Worm (Caenorhabditis elegans) whole organism, young adult: Measurements from ENCODE around the gene zig-13.
A peak's percentile ranks its signal among the peaks of the same experiment; 100 is the strongest.

ENCODE experiments used
- B0019.2 ChIP-seq: fragments of 200-800 bp; sonication (Bioruptor generic); conservative IDR thresholded peaks from 2 replicates; pipeline ENCODE4 v1.3.6; 2022; ENCODE audit warnings: missing genetic modification reagents, missing genetic modification characterization, missing compliant biosample characterization
- B0035.1 ChIP-seq: sonication (generic microtip); optimal IDR thresholded peaks from 2 replicates; lab custom pipeline; 2016; ENCODE audit warnings: missing genetic modification characterization, mild to moderate bottlenecking, missing compliant biosample characterization, missing genotype, missing genetic modification reagents
- C06A6.2 ChIP-seq: fragments of 200-800 bp; sonication (Bioruptor generic); conservative IDR thresholded peaks from 2 replicates; pipeline ENCODE4 v1.3.6; 2022; ENCODE audit warnings: missing genetic modification characterization, missing compliant biosample characterization
- F39B2.1 ChIP-seq: fragments of 200-800 bp; sonication (Bioruptor generic); IDR thresholded peaks from 2 replicates; pipeline ENCODE4 v1.3.6; 2022; ENCODE audit warnings: missing genetic modification reagents, missing genetic modification characterization, missing compliant biosample characterization
- F55B11.4 ChIP-seq: sonication (generic microtip); optimal IDR thresholded peaks from 2 replicates; lab custom pipeline; 2016; ENCODE audit warnings: missing compliant biosample characterization, missing genetic modification characterization, borderline replicate concordance; ENCODE audit not compliant: insufficient read depth
- K12H6.12 ChIP-seq: fragments of 200-800 bp; sonication (Bioruptor generic); optimal IDR thresholded peaks from 2 replicates; lab custom pipeline; 2018; ENCODE audit warnings: mild to moderate bottlenecking, missing genetic modification characterization, missing compliant biosample characterization
- T26A5.8 ChIP-seq: sonication (generic microtip); optimal IDR thresholded peaks from 2 replicates; lab custom pipeline; 2016; ENCODE audit warnings: missing genetic modification characterization, missing compliant biosample characterization
- Y53F4B.3 ChIP-seq: fragments of 200-800 bp; sonication (Bioruptor generic); IDR thresholded peaks from 2 replicates; pipeline ENCODE4 v1.3.6; 2022; ENCODE audit warnings: missing genetic modification reagents, missing genetic modification characterization, missing compliant biosample characterization
- Y53G8AR.9 ChIP-seq: fragments of 200-800 bp; sonication (Bioruptor generic); conservative IDR thresholded peaks from 2 replicates; pipeline ENCODE4 v1.3.6; 2022; ENCODE audit warnings: missing genetic modification reagents, missing genetic modification characterization, missing compliant biosample characterization
- Y56A3A.18 ChIP-seq: fragments of 200-800 bp; sonication (Bioruptor generic); IDR thresholded peaks from 2 replicates; pipeline ENCODE4 v1.3.6; 2022; ENCODE audit warnings: missing genetic modification reagents, missing genetic modification characterization, missing compliant biosample characterization
- Y79H2A.3 ChIP-seq: fragments of 200-800 bp; sonication (Bioruptor generic); conservative IDR thresholded peaks from 2 replicates; pipeline ENCODE4 v1.3.6; 2022; ENCODE audit warnings: missing genetic modification reagents, missing genetic modification characterization, missing compliant biosample characterization
- ama-1 ChIP-seq, 3 experiments: fragments of 150-350 bp in 1 of 3; sonication (generic microtip) in 2 of 3; optimal IDR thresholded peaks; 2 replicates each; lab custom pipeline; 2014 to 2018; ENCODE audit warnings: missing biosample characterization in 2 of 3, missing genetic modification characterization in 2 of 3, missing genetic modification reagents in 2 of 3
- aptf-3 ChIP-seq: fragments of 200-800 bp; sonication (Bioruptor generic); IDR thresholded peaks from 2 replicates; pipeline ENCODE4 v1.3.6; 2022; ENCODE audit warnings: missing genetic modification characterization, missing compliant biosample characterization
- attf-5 ChIP-seq: fragments of 200-800 bp; sonication (Bioruptor generic); optimal IDR thresholded peaks from 2 replicates; lab custom pipeline; 2018; ENCODE audit warnings: mild to moderate bottlenecking, missing genetic modification characterization, missing compliant biosample characterization
- ceh-100 ChIP-seq: fragments of 200-800 bp; sonication (Bioruptor generic); IDR thresholded peaks from 2 replicates; pipeline ENCODE4 v1.3.6; 2022; ENCODE audit warnings: missing genetic modification reagents, missing genetic modification characterization, missing compliant biosample characterization
- dpff-1 ChIP-seq: sonication (generic microtip); optimal IDR thresholded peaks from 2 replicates; lab custom pipeline; 2017; ENCODE audit warnings: mild to moderate bottlenecking, missing genetic modification characterization, missing compliant biosample characterization
- efl-1 ChIP-seq: fragments of 150-350 bp; optimal IDR thresholded peaks from 2 replicates; lab custom pipeline; 2014; ENCODE audit warnings: missing biosample characterization, missing genetic modification reagents, missing genetic modification characterization
- egl-18 ChIP-seq: fragments of 200-800 bp; sonication (Bioruptor generic); IDR thresholded peaks from 2 replicates; pipeline ENCODE4 v1.3.6; 2022; ENCODE audit warnings: missing genetic modification reagents, missing genetic modification characterization, missing compliant biosample characterization
- fkh-3 ChIP-seq: sonication (generic microtip); optimal IDR thresholded peaks from 2 replicates; lab custom pipeline; 2016; ENCODE audit warnings: mild to moderate bottlenecking, missing genetic modification characterization, missing compliant biosample characterization
- hlh-12 ChIP-seq: sonication (generic microtip); optimal IDR thresholded peaks from 2 replicates; lab custom pipeline; 2016; ENCODE audit warnings: missing genetic modification characterization, missing compliant biosample characterization
- hmg-20 ChIP-seq: fragments of 200-800 bp; sonication (Bioruptor generic); IDR thresholded peaks from 2 replicates; pipeline ENCODE4 v1.3.6; 2022; ENCODE audit warnings: missing genetic modification reagents, missing genetic modification characterization, missing compliant biosample characterization
- lin-40 ChIP-seq: sonication (generic microtip); optimal IDR thresholded peaks from 2 replicates; lab custom pipeline; 2016; ENCODE audit warnings: missing genetic modification characterization, mild to moderate bottlenecking, missing compliant biosample characterization, missing genotype, missing genetic modification reagents
- lin-54 ChIP-seq: fragments of 200-800 bp; sonication (Bioruptor generic); optimal IDR thresholded peaks from 2 replicates; lab custom pipeline; 2018; ENCODE audit warnings: mild to moderate bottlenecking, missing genetic modification characterization, missing compliant biosample characterization
- madf-6 ChIP-seq: fragments of 200-800 bp; sonication (Bioruptor generic); IDR thresholded peaks from 2 replicates; pipeline ENCODE4 v1.3.6; 2022; ENCODE audit warnings: missing genetic modification reagents, missing genetic modification characterization, missing compliant biosample characterization
- mxl-1 ChIP-seq: sonication (generic microtip); optimal IDR thresholded peaks from 2 replicates; lab custom pipeline; 2016; ENCODE audit warnings: missing genetic modification characterization, missing compliant biosample characterization
- nfya-2 ChIP-seq: fragments of 200-800 bp; sonication (Bioruptor generic); IDR thresholded peaks from 2 replicates; pipeline ENCODE4 v1.3.6; 2022; ENCODE audit warnings: missing genetic modification reagents, missing genetic modification characterization, missing compliant biosample characterization
- nhr-120 ChIP-seq: fragments of 200-800 bp; sonication (Bioruptor generic); IDR thresholded peaks from 2 replicates; pipeline ENCODE4 v1.3.6; 2022; ENCODE audit warnings: missing genetic modification characterization, missing compliant biosample characterization
- nhr-80 ChIP-seq: sonication (generic microtip); optimal IDR thresholded peaks from 2 replicates; lab custom pipeline; 2016; ENCODE audit warnings: missing genetic modification characterization, missing compliant biosample characterization
- rec-8 ChIP-seq, 2 experiments: sonication (generic microtip); optimal IDR thresholded peaks; 2 replicates each; lab custom pipeline; 2016; ENCODE audit warnings: mild to moderate bottlenecking in 2 of 2, missing genetic modification characterization in 2 of 2, missing genetic modification reagents in 2 of 2, missing genotype in 2 of 2, missing biosample characterization in 1 of 2, missing compliant biosample characterization in 1 of 2, moderate library complexity in 1 of 2
- repo-1 ChIP-seq: sonication (generic microtip); optimal IDR thresholded peaks from 2 replicates; lab custom pipeline; 2017; ENCODE audit warnings: mild to moderate bottlenecking, missing genetic modification characterization, missing compliant biosample characterization
- rpc-1 ChIP-seq, 2 experiments: fragments of 150-350 bp in 1 of 2; sonication (generic microtip) in 1 of 2; optimal IDR thresholded peaks; 2 replicates each; lab custom pipeline; 2014 to 2018; ENCODE audit warnings: missing biosample characterization in 1 of 2, missing genetic modification characterization in 1 of 2, missing genetic modification reagents in 1 of 2, missing genotype in 1 of 2
- sea-2 ChIP-seq: fragments of 200-800 bp; sonication (Bioruptor generic); IDR thresholded peaks from 2 replicates; pipeline ENCODE4 v1.3.6; 2022; ENCODE audit warnings: missing genetic modification characterization, missing compliant biosample characterization
- somi-1 ChIP-seq: fragments of 200-800 bp; sonication (Bioruptor generic); optimal IDR thresholded peaks from 2 replicates; lab custom pipeline; 2018; ENCODE audit warnings: mild to moderate bottlenecking, missing genetic modification characterization, missing compliant biosample characterization
- tbp1 ChIP-seq: fragments of 200-800 bp; sonication (Bioruptor generic); optimal IDR thresholded peaks from 2 replicates; lab custom pipeline; 2018; ENCODE audit warnings: mild to moderate bottlenecking, missing genetic modification characterization, missing compliant biosample characterization
- unc-62 ChIP-seq: fragments of 150-350 bp; optimal IDR thresholded peaks from 2 replicates; lab custom pipeline; 2014; ENCODE audit warnings: missing biosample characterization, missing genetic modification reagents, missing genetic modification characterization
- zfh-2 ChIP-seq: fragments of 200-800 bp; sonication (Bioruptor generic); conservative IDR thresholded peaks from 2 replicates; pipeline ENCODE4 v1.3.6; 2022; ENCODE audit warnings: missing genetic modification reagents, missing genetic modification characterization, missing compliant biosample characterization
- ztf-22 ChIP-seq: fragments of 200-800 bp; sonication (Bioruptor generic); optimal IDR thresholded peaks from 2 replicates; lab custom pipeline; 2018; ENCODE audit warnings: mild to moderate bottlenecking, missing genetic modification characterization, moderate library complexity, missing compliant biosample characterization
- ztf-28 ChIP-seq: fragments of 200-800 bp; sonication (Bioruptor generic); IDR thresholded peaks from 2 replicates; pipeline ENCODE4 v1.3.6; 2022; ENCODE audit warnings: missing genetic modification reagents, missing genetic modification characterization, missing compliant biosample characterization
- ztf-3 ChIP-seq: fragments of 200-800 bp; sonication (Bioruptor generic); optimal IDR thresholded peaks from 2 replicates; lab custom pipeline; 2018; ENCODE audit warnings: mild to moderate bottlenecking, missing genetic modification characterization, missing compliant biosample characterization

The zig-13 gene

DNA sequence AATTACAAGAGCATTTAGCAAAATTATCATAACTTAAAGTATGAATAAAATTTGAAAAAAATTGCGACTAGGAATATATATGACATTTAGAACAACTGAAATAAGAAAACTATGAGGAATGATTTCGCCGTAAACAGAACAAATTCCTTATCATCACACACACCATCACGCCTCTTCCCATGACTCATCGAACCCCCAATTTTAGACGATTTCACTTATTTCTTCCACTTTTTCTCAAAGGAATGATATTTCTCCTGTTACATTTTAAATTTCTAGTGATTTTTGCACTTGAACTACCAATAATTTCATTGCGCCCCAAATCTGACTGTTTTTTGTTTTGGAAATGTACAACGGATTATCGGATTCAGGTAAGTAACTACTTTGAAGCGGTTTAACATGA lies at the start of gene zig-13, which contains the start of gene ver-1:
TSS of gene zig-13 (minus strand) at position 101 of the 400 bp plus-strand sequence.
TSS of gene ver-1 (plus strand) at position 180 of the 400 bp plus-strand sequence.
- TF ChIP-seq ztf-22: no peak
- no peak for TF ChIP-seq rec-8 (tag; optimal IDR thresholded peaks at IDR 0.05; lab: Kevin White, UChicago)
- TF ChIP-seq ceh-100 (GFP tag; lab: Robert Waterston, UW): no peak
- TF ChIP-seq efl-1: no peak
- no peak for TF ChIP-seq nfya-2
- TF ChIP-seq lin-40 (tag; lab: Kevin White, UChicago): no peak
- no peak for TF ChIP-seq Y53G8AR.9 (GFP tag; lab: Robert Waterston, UW)
- no peak for TF ChIP-seq tbp1 (GFP tag; lab: Kevin White, UChicago)
- no peak for TF ChIP-seq Y56A3A.18 (GFP tag; lab: Robert Waterston, UW)
- no peak for TF ChIP-seq fkh-3
- TF ChIP-seq B0035.1 (tag; lab: Kevin White, UChicago): no peak
- TF ChIP-seq nhr-80: no peak
- TF ChIP-seq aptf-3 (GFP tag; lab: Robert Waterston, UW): no peak

ce11 chrIII:203953-204352 lies 47.4 kb upstream of the zig-13 start:
- no peak for TF ChIP-seq nhr-120 (GFP tag; lab: Robert Waterston, UW)
- 0 out of 2 replicates have a peak, but pooled peaks have one; percentile 10 for TF ChIP-seq madf-6

ce11 chrIII:194160-194559 lies 37.6 kb upstream of the zig-13 start, which contains the start of gene F40G9.17:
Gene F40G9.17 (plus strand): TSS chrIII:194460.
- TF ChIP-seq ztf-22: no peak
- TF ChIP-seq sea-2: no peak
- TF ChIP-seq T26A5.8 (tag; lab: Kevin White, UChicago): no peak
- no peak for TF ChIP-seq attf-5 (GFP tag; lab: Kevin White, UChicago)
- no peak for TF ChIP-seq lin-54 (GFP tag; lab: Kevin White, UChicago)
- no peak for TF ChIP-seq Y79H2A.3 (GFP tag; lab: Robert Waterston, UW)
- no peak for TF ChIP-seq nfya-2
- no peak for TF ChIP-seq C06A6.2 (GFP tag; lab: Robert Waterston, UW)
- TF ChIP-seq repo-1: no peak
- no peak for TF ChIP-seq hmg-20
- no peak for TF ChIP-seq somi-1 (GFP tag; lab: Kevin White, UChicago)
- no peak for TF ChIP-seq lin-40 (tag; lab: Kevin White, UChicago)
- TF ChIP-seq B0019.2 (GFP tag; lab: Robert Waterston, UW): no peak
- no peak for TF ChIP-seq mxl-1 (tag; lab: Kevin White, UChicago)
- no peak for TF ChIP-seq ztf-3
- no peak for TF ChIP-seq ama-1 (optimal IDR thresholded peaks at IDR 0.05; lab: Kevin White, UChicago)
- no peak for TF ChIP-seq ama-1 (GFP tag; optimal IDR thresholded peaks at IDR 0.05; lab: Kevin White, UChicago)
- no peak for TF ChIP-seq F55B11.4 (tag; lab: Kevin White, UChicago)

ce11 chrIII:191803-192202 lies 35.3 kb upstream of the zig-13 start, which contains the start of gene sec-20:
Gene sec-20 (plus strand): TSS chrIII:192103.
- no peak for TF ChIP-seq K12H6.12 (tag; lab: Kevin White, UChicago)
- TF ChIP-seq egl-18 (GFP tag; lab: Robert Waterston, UW): no peak
- TF ChIP-seq unc-62 (GFP tag; lab: Kevin White, UChicago): no peak
- no peak for TF ChIP-seq Y53F4B.3 (GFP tag; lab: Robert Waterston, UW)
- no peak for TF ChIP-seq zfh-2 (GFP tag; lab: Robert Waterston, UW)
- TF ChIP-seq F39B2.1 (GFP tag; lab: Robert Waterston, UW): no peak
- no peak for TF ChIP-seq hlh-12 (tag; lab: Kevin White, UChicago)
- no peak for TF ChIP-seq dpff-1 (tag; lab: Kevin White, UChicago)
- no peak for TF ChIP-seq ztf-28 (GFP tag; lab: Robert Waterston, UW)
- no peak for TF ChIP-seq rpc-1 (optimal IDR thresholded peaks at IDR 0.05; lab: Kevin White, UChicago)
- no peak for TF ChIP-seq rpc-1 (tag; optimal IDR thresholded peaks at IDR 0.05; lab: Kevin White, UChicago)
- no peak for TF ChIP-seq lin-40 (tag; lab: Kevin White, UChicago)
- TF ChIP-seq, all 124 proteins: peak for 0
